Fruit fly (Drosophila melanogaster): ENCODE data around the gene CG33116.
A peak's percentile ranks its signal among the peaks of the same experiment; 100 is the strongest.

CG33116 gene

dm6 chr2L:19586436-19587333 lies 53.4 kb downstream of the CG33116 start, which contains the start of gene Lar (continued):
- no peak for TF ChIP-seq vri (GFP tag; optimal IDR thresholded peaks at IDR 0.05)
- no peak for TF ChIP-seq CG6854 (GFP tag; optimal IDR thresholded peaks at IDR 0.05)
- peak; percentile 70 for TF ChIP-seq CG3919 (GFP tag; optimal IDR thresholded peaks at IDR 0.05)
- TF ChIP-seq fd59A (GFP tag; optimal IDR thresholded peaks at IDR 0.05) = no peak
- TF ChIP-seq CG10669 (GFP tag; optimal IDR thresholded peaks at IDR 0.05) = peak; percentile 22
- TF ChIP-seq net (GFP tag; optimal IDR thresholded peaks at IDR 0.05) = peak; percentile 43
- peak; percentile 26 for TF ChIP-seq Smox (GFP tag; optimal IDR thresholded peaks at IDR 0.05)
- peak; percentile 63 for TF ChIP-seq Eip75B (GFP tag; optimal IDR thresholded peaks at IDR 0.05)
- TF ChIP-seq Gug (GFP tag; IDR thresholded peaks at IDR 0.05) = peak; percentile 26; the same call in 1 of the 2 replicates
- no peak for TF ChIP-seq Sox102F (GFP tag; optimal IDR thresholded peaks at IDR 0.05)
- TF ChIP-seq eg (GFP tag; IDR thresholded peaks at IDR 0.05) = peak; percentile 56
- no peak for TF ChIP-seq spab (GFP tag; optimal IDR thresholded peaks at IDR 0.05)
- TF ChIP-seq ss (GFP tag; optimal IDR thresholded peaks at IDR 0.05) = no peak
- TF ChIP-seq Hr39 (GFP tag; optimal IDR thresholded peaks at IDR 0.05) = peak; percentile 71
- peak; percentile 69 for TF ChIP-seq cyc (GFP tag; optimal IDR thresholded peaks at IDR 0.05)
- TF ChIP-seq CG34406 (GFP tag; optimal IDR thresholded peaks at IDR 0.05) = peak; percentile 3
- TF ChIP-seq topi (GFP tag; optimal IDR thresholded peaks at IDR 0.05) = peak; percentile 45
- TF ChIP-seq CG9139 (GFP tag; optimal IDR thresholded peaks at IDR 0.05) = no peak
- TF ChIP-seq dac (GFP tag; optimal IDR thresholded peaks at IDR 0.05) = peak; percentile 45
- TF ChIP-seq CG32006 (GFP tag; optimal IDR thresholded peaks at IDR 0.05) = peak; percentile 41
- TF ChIP-seq Hr4 (GFP tag; optimal IDR thresholded peaks at IDR 0.05) = peak; percentile 59
- no peak for TF ChIP-seq CG8319 (GFP tag; optimal IDR thresholded peaks at IDR 0.05)
- TF ChIP-seq Blimp-1 (GFP tag; optimal IDR thresholded peaks at IDR 0.05) = no peak
- TF ChIP-seq CG6163 (GFP tag; IDR thresholded peaks at IDR 0.05) = no peak; the same call in 2 of the 3 replicates
- TF ChIP-seq CG6792 (GFP tag; optimal IDR thresholded peaks at IDR 0.05) = peak; percentile 29
- peak; percentile 56; the same call in 1 of the 2 replicates for TF ChIP-seq CG15336 (GFP tag; IDR thresholded peaks at IDR 0.05)
